Worm (Caenorhabditis elegans) whole organism, L1 larva: ENCODE results near the gene C03B1.2.

Source experiments
- aly-2 ChIP-seq: fragments of 150-350 bp; optimal IDR thresholded peaks from 2 replicates; lab custom pipeline; 2014; ENCODE audit warnings: missing biosample characterization, missing genetic modification characterization
- ama-1 ChIP-seq: fragments of 150-350 bp; optimal IDR thresholded peaks from 2 replicates; lab custom pipeline; 2014
- ceh-90 ChIP-seq: sonication (generic microtip); optimal IDR thresholded peaks from 2 replicates; lab custom pipeline; 2016; ENCODE audit warnings: missing genetic modification characterization, missing compliant biosample characterization
- elt-3 ChIP-seq, 6 experiments: fragments of 150-350 bp in 1 of 6; sonication (generic microtip); optimal IDR thresholded peaks; 2 replicates each; lab custom pipeline; 2017 to 2018; ENCODE audit warnings: missing biosample characterization in 6 of 6, missing genetic modification characterization in 6 of 6, inconsistent platforms in 1 of 6
- lin-35 ChIP-seq, 2 experiments: fragments of 150-350 bp; optimal IDR thresholded peaks; 2 replicates each; lab custom pipeline; 2014; ENCODE audit warnings: missing biosample characterization in 2 of 2, missing genetic modification characterization in 2 of 2, missing genetic modification reagents in 2 of 2
- nhr-12 ChIP-seq: sonication (generic microtip); optimal IDR thresholded peaks from 2 replicates; lab custom pipeline; 2017; ENCODE audit warnings: missing biosample characterization, missing genetic modification characterization
- nhr-19 ChIP-seq: fragments of 200-800 bp; sonication (Bioruptor generic); conservative IDR thresholded peaks from 2 replicates; pipeline ENCODE4 v1.3.6; 2022; ENCODE audit warnings: missing genetic modification characterization, missing compliant biosample characterization
- nhr-77 ChIP-seq: fragments of 150-350 bp; optimal IDR thresholded peaks from 2 replicates; lab custom pipeline; 2014; ENCODE audit warnings: missing biosample characterization, missing genetic modification characterization
- pqm-1 ChIP-seq: sonication (generic microtip); optimal IDR thresholded peaks from 3 replicates; lab custom pipeline; 2017; ENCODE audit warnings: missing biosample characterization, missing genetic modification characterization
- skn-1 ChIP-seq: fragments of 150-350 bp; optimal IDR thresholded peaks from 2 replicates; lab custom pipeline; 2014; ENCODE audit warnings: missing biosample characterization, missing genetic modification characterization
- snpc-4 ChIP-seq: fragments of 150-350 bp; optimal IDR thresholded peaks from 2 replicates; lab custom pipeline; 2014; ENCODE audit warnings: missing biosample characterization, missing genetic modification characterization

ce11 chrX:6382930-6383329, 13.1 kb downstream of the C03B1.2 start:
- TF ChIP-seq nhr-12 (tag; lab: Kevin White, UChicago), result no peak
- TF ChIP-seq lin-35 (GFP tag; optimal IDR thresholded peaks at IDR 0.05; lab: Kevin White, UChicago), result no peak
- no peak for TF ChIP-seq skn-1
- no peak for TF ChIP-seq snpc-4 (tag; lab: Kevin White, UChicago)
- no peak for TF ChIP-seq nhr-19 (GFP tag; lab: Robert Waterston, UW)
- TF ChIP-seq pqm-1 (tag; lab: Kevin White, UChicago), result no peak
- TF ChIP-seq nhr-77 (tag; lab: Kevin White, UChicago), result no peak
- TF ChIP-seq ceh-90 (tag; lab: Kevin White, UChicago), result no peak
- TF ChIP-seq elt-3 (tag; optimal IDR thresholded peaks at IDR 0.05; lab: Kevin White, UChicago), result no peak
- TF ChIP-seq ama-1 (lab: Kevin White, UChicago), result no peak
- TF ChIP-seq aly-2 (tag; lab: Kevin White, UChicago), result no peak
